1 worm cellular context compared by ENCODE assay signal in genomic region chrX:13937350-13937749, ce11.
TF ChIP-seq lines count a peak whose summit lies in the region.

No protein-coding gene starts in this region.

TF ChIP-seq in whole organism, L1 larva, 84 proteins besides CTCF, POLR2A, EP300 and RAD21 (continued from another document):
- TF ChIP-seq mep-1 (tag; optimal IDR thresholded peaks at IDR 0.05; lab: Kevin White, UChicago) (no peak), sox-4 (tag; optimal IDR thresholded peaks at IDR 0.05; lab: Kevin White, UChicago) (no peak)
